Fruit fly (Drosophila melanogaster): ENCODE measurements around the gene CG31676.

Gene CG31676

dm6 chr2L:20821249-20822024 lies 19.1 kb upstream of the CG31676 start (continued):
- TF ChIP-seq en (GFP tag; optimal IDR thresholded peaks at IDR 0.05) (no peak), B-H2 (GFP tag; optimal IDR thresholded peaks at IDR 0.05) (peak; percentile 57), HmgZ (tag; optimal IDR thresholded peaks at IDR 0.05) (no peak), CG12942 (GFP tag; optimal IDR thresholded peaks at IDR 0.05) (no peak), CG16815 (GFP tag; optimal IDR thresholded peaks at IDR 0.05) (no peak), Xrp1 (GFP tag; IDR thresholded peaks at IDR 0.05) (peak; percentile 47; the same call in 1 of the 2 replicates), CG34224 (GFP tag; IDR thresholded peaks at IDR 0.05; ENCODE audit: partially characterized antibody) (no peak; the same call in 2 of the 3 replicates), croc (GFP tag; conservative IDR thresholded peaks at IDR 0.05) (no peak), yki (optimal IDR thresholded peaks at IDR 0.05) (peak; percentile 80), CG18011 (GFP tag; optimal IDR thresholded peaks at IDR 0.05) (no peak), HLHmδ (GFP tag; optimal IDR thresholded peaks at IDR 0.05) (peak; percentile 23), Dbx (GFP tag; IDR thresholded peaks at IDR 0.05) (0 out of 3 replicates have a peak, but pooled peaks have one; percentile 24), CG6813 (GFP tag; optimal IDR thresholded peaks at IDR 0.05) (peak; percentile 18), CG17802 (tag; optimal IDR thresholded peaks at IDR 0.05) (peak; percentile 94), sug (tag; optimal IDR thresholded peaks at IDR 0.05) (peak; percentile 56), twi (tag; optimal IDR thresholded peaks at IDR 0.05) (no peak), gcm (GFP tag; optimal IDR thresholded peaks at IDR 0.05) (no peak), Mad (GFP tag; optimal IDR thresholded peaks at IDR 0.05) (peak; percentile 25), zfh1 (GFP tag; IDR thresholded peaks at IDR 0.05) (no peak; the same call in 2 of the 3 replicates), cwo (GFP tag; optimal IDR thresholded peaks at IDR 0.05) (peak; percentile 5), Blimp-1 (GFP tag; optimal IDR thresholded peaks at IDR 0.05) (peak; percentile 63), zen2 (GFP tag; IDR thresholded peaks at IDR 0.05; ENCODE audit: partially characterized antibody) (peak; percentile 56; the same call in 2 of the 3 replicates), CG12299 (tag; optimal IDR thresholded peaks at IDR 0.05) (no peak), ind (GFP tag; optimal IDR thresholded peaks at IDR 0.05) (peak; percentile 5), CG12744 (GFP tag; optimal IDR thresholded peaks at IDR 0.05) (no peak), kah (GFP tag; optimal IDR thresholded peaks at IDR 0.05) (peak; percentile 55), CG13894 (tag; optimal IDR thresholded peaks at IDR 0.05) (peak; percentile 79), YL-1 (GFP tag; optimal IDR thresholded peaks at IDR 0.05) (no peak), dysf (GFP tag; IDR thresholded peaks at IDR 0.05) (0 out of 3 replicates have a peak, but pooled peaks have one; percentile 27), Hmr (GFP tag; optimal IDR thresholded peaks at IDR 0.05) (no peak), pros (GFP tag; optimal IDR thresholded peaks at IDR 0.05) (peak; percentile 94), gce (GFP tag; IDR thresholded peaks at IDR 0.05) (peak; percentile 22; the same call in 1 of the 3 replicates), abd-A (tag; optimal IDR thresholded peaks at IDR 0.05) (peak; percentile 97), CG14710 (tag; optimal IDR thresholded peaks at IDR 0.05) (peak; percentile 11), Hey (tag; optimal IDR thresholded peaks at IDR 0.05) (no peak), ato (GFP tag; IDR thresholded peaks at IDR 0.05; ENCODE audit: partially characterized antibody) (0 out of 2 replicates have a peak, but pooled peaks have one; percentile 50), CkIIα-i1 (GFP tag; IDR thresholded peaks at IDR 0.05) (no peak), CG17328 (GFP tag; IDR thresholded peaks at IDR 0.05) (peak; percentile 33; the same call in 1 of the 2 replicates), E2f1 (GFP tag; IDR thresholded peaks at IDR 0.05) (0 out of 2 replicates have a peak, but pooled peaks have one; percentile 35), Pdp1 (GFP tag; optimal IDR thresholded peaks at IDR 0.05) (peak in 1 of 2 experiments; percentile 25), hth (optimal IDR thresholded peaks at IDR 0.05) (no peak), CG2678 (tag; optimal IDR thresholded peaks at IDR 0.05) (peak; percentile 25), CG32532 (GFP tag; IDR thresholded peaks at IDR 0.05) (peak; percentile 56), CG18262 (tag; optimal IDR thresholded peaks at IDR 0.05) (peak; percentile 14), CG17385 (GFP tag; optimal IDR thresholded peaks at IDR 0.05) (peak; percentile 17), ftz-f1 (GFP tag; optimal IDR thresholded peaks at IDR 0.05) (peak; percentile 76), bbx (GFP tag; IDR thresholded peaks at IDR 0.05; ENCODE audit: partially characterized antibody) (peak; percentile 67), tup (GFP tag; optimal IDR thresholded peaks at IDR 0.05) (no peak)

Measured in whole organism, embryonic.